Worm (Caenorhabditis elegans): ENCODE data around the gene C01G5.25.
A peak's percentile ranks its signal among the peaks of the same experiment; 100 is the strongest.

C01G5.25 gene

DNA sequence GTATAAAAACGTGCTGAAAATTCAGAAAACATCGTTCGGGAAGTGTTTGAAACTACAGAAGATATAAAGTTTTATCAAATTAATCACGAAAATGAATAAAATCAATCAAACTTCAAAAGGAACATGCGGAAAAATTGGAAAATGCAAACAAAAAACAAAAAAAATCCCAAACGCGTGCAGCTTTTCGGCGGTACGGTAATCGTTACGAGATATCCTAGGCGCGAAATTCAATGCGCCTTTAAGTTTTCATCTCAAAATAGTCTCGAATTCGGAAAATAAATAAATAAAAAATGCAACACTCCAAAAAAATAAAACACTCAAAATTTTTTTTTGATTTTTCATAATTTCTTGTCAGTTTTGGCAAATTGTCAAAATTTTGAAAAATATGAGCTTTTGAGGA lies 11.7 kb upstream of the C01G5.25 start (continued):
- TF ChIP-seq attf-6 (GFP tag; IDR thresholded peaks at IDR 0.05) (no peak), mel-28 (tag; optimal IDR thresholded peaks at IDR 0.05; ENCODE audit: borderline replicate concordance) (no peak), mes-4 (tag; optimal IDR thresholded peaks at IDR 0.05) (no peak), lin-26 (GFP tag; IDR thresholded peaks at IDR 0.05) (no peak), sea-2 (GFP tag; IDR thresholded peaks at IDR 0.05) (no peak), hsf-1 (GFP tag; IDR thresholded peaks at IDR 0.05) (no peak), snpc-1.3 (tag; optimal IDR thresholded peaks at IDR 0.05; ENCODE audit: insufficient read depth) (peak; percentile 14), dpff-1 (tag; optimal IDR thresholded peaks at IDR 0.05) (no peak), ceh-58 (GFP tag; IDR thresholded peaks at IDR 0.05) (no peak), K11D2.4 (GFP tag; IDR thresholded peaks at IDR 0.05) (no peak), madf-6 (GFP tag; IDR thresholded peaks at IDR 0.05) (peak; percentile 11; the same call in 1 of the 2 replicates), ceh-27 (GFP tag; optimal IDR thresholded peaks at IDR 0.05) (no peak), ceh-40 (GFP tag; IDR thresholded peaks at IDR 0.05) (no peak), ztf-18 (tag; optimal IDR thresholded peaks at IDR 0.05) (no peak), B0019.2 (GFP tag; conservative IDR thresholded peaks at IDR 0.05) (no peak), snpc-4 (GFP tag; optimal IDR thresholded peaks at IDR 0.05) (no peak), snpc-4 (tag; optimal IDR thresholded peaks at IDR 0.05) (peak in 3 of 4 experiments; percentile 62 to 86 (median 80)), F52B5.7 (tag; optimal IDR thresholded peaks at IDR 0.05) (no peak), cebp-2 (GFP tag; IDR thresholded peaks at IDR 0.05) (no peak), nfya-1 (tag; optimal IDR thresholded peaks at IDR 0.05; ENCODE audit: borderline replicate concordance, insufficient read depth) (no peak), F33H1.4 (GFP tag; IDR thresholded peaks at IDR 0.05) (peak; percentile 72), ccch-3 (GFP tag; optimal IDR thresholded peaks at IDR 0.05) (no peak), fkh-3 (tag; optimal IDR thresholded peaks at IDR 0.05) (no peak), F23B12.7 (tag; optimal IDR thresholded peaks at IDR 0.05; ENCODE audit: insufficient read depth) (no peak), lsl-1 (GFP tag; optimal IDR thresholded peaks at IDR 0.05) (peak; percentile 70), mcd-1 (GFP tag; IDR thresholded peaks at IDR 0.05) (no peak), ekl-4 (GFP tag; IDR thresholded peaks at IDR 0.05) (no peak), madf-3 (GFP tag; IDR thresholded peaks at IDR 0.05) (no peak), K12H6.12 (tag; optimal IDR thresholded peaks at IDR 0.05) (no peak), tbx-9 (tag; optimal IDR thresholded peaks at IDR 0.05; ENCODE audit: borderline replicate concordance) (no peak), B0035.1 (tag; optimal IDR thresholded peaks at IDR 0.05) (no peak), sdz-38 (tag; optimal IDR thresholded peaks at IDR 0.05) (no peak), ama-1 (optimal IDR thresholded peaks at IDR 0.05) (no peak), ama-1 (GFP tag; optimal IDR thresholded peaks at IDR 0.05) (no peak), him-1 (tag; optimal IDR thresholded peaks at IDR 0.05) (no peak)

DNA sequence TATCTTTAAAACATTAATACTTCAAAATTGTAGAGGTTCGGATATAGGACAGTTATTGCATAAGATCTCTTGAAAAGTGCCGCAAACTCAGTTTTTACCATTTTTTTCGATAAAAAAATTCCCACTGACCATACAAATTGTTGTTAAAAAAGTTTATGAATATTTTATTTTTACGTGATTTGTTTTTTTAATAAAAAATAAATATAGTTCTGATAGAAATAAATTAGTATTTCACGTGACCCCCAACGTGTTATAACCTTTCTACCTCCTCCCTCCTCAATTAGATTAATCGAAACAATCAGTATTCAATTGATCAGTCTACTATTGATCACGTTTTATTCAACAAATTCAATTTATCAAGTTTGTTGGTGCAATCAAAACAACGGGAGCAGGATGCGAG lies 10.0 kb upstream of the C01G5.25 start, which contains the start of gene C01G5.4:
C01G5.4 (plus strand) TSS at position 301 of the 400 bp plus-strand sequence.
- no peak for TF ChIP-seq F52B5.7 (tag; optimal IDR thresholded peaks at IDR 0.05)
- TF ChIP-seq nhr-90 (tag; optimal IDR thresholded peaks at IDR 0.05), result no peak
- TF ChIP-seq let-526 (GFP tag; IDR thresholded peaks at IDR 0.05), result no peak
- no peak for TF ChIP-seq lsl-1 (GFP tag; optimal IDR thresholded peaks at IDR 0.05)
- TF ChIP-seq akir-1 (GFP tag; optimal IDR thresholded peaks at IDR 0.05), result no peak

DNA sequence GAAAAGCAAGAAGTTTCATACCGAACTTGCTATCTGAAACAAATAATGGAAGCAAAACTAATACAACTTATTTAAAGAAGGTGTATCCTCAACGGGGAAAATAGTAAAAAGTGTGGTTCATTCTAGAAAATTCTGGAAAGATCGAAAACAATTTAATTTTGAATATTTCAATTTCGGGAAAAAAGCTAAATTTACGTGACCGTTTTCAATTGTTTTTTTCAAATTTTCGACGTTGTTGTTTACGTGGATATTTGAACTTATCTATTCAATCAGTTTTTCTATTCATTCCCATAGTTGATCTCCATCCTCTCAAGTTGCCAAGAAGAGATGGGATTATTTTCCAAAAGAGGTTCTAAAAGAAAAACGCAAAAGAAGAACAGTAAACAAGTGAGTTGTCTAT lies 5.6 kb upstream of the C01G5.25 start, which contains the start of gene C01G5.3:
C01G5.3 (plus strand) TSS at position 301 of the 400 bp plus-strand sequence.
- no peak for TF ChIP-seq ceh-79 (tag; optimal IDR thresholded peaks at IDR 0.05)
- TF ChIP-seq lag-1 (GFP tag; IDR thresholded peaks at IDR 0.05), result no peak
- no peak for TF ChIP-seq Y67H2A.10 (GFP tag; conservative IDR thresholded peaks at IDR 0.05)
- TF ChIP-seq ztf-25 (GFP tag; IDR thresholded peaks at IDR 0.05), result no peak
- TF ChIP-seq snpc-1.1 (tag; optimal IDR thresholded peaks at IDR 0.05; ENCODE audit: insufficient read depth), result no peak
- TF ChIP-seq gei-17 (GFP tag; optimal IDR thresholded peaks at IDR 0.05), result no peak
- TF ChIP-seq mel-28 (tag; optimal IDR thresholded peaks at IDR 0.05; ENCODE audit: borderline replicate concordance), result no peak
- no peak for TF ChIP-seq C17E4.6 (GFP tag; IDR thresholded peaks at IDR 0.05)
- no peak for TF ChIP-seq nfya-1 (tag; optimal IDR thresholded peaks at IDR 0.05; ENCODE audit: borderline replicate concordance, insufficient read depth)
- no peak for TF ChIP-seq sptf-2 (GFP tag; optimal IDR thresholded peaks at IDR 0.05)
- TF ChIP-seq rpc-1 (optimal IDR thresholded peaks at IDR 0.05), result no peak
- no peak for TF ChIP-seq rpc-1 (tag; optimal IDR thresholded peaks at IDR 0.05)
- TF ChIP-seq tbx-9 (tag; optimal IDR thresholded peaks at IDR 0.05; ENCODE audit: borderline replicate concordance), result no peak
- no peak for TF ChIP-seq F57A8.1 (GFP tag; optimal IDR thresholded peaks at IDR 0.05)
